Worm (Caenorhabditis elegans): ENCODE data around the gene alr-1.

The alr-1 gene

ce11 chrX:11078150-11078549, 47.3 kb downstream of the alr-1 start, which contains the start of gene W04G3.10:
Gene W04G3.10 (minus strand): TSS chrX:11078250.
- TF ChIP-seq mdl-1 (tag; optimal IDR thresholded peaks at IDR 0.05) = no peak
- no peak for TF ChIP-seq ztf-1 (GFP tag; conservative IDR thresholded peaks at IDR 0.05)
- TF ChIP-seq mbf-1 (tag; optimal IDR thresholded peaks at IDR 0.05) = no peak
- no peak for TF ChIP-seq sem-4 (tag; optimal IDR thresholded peaks at IDR 0.05)
- no peak for TF ChIP-seq ztf-11 (tag; optimal IDR thresholded peaks at IDR 0.05)
- no peak for TF ChIP-seq blmp-1 (tag; optimal IDR thresholded peaks at IDR 0.05; ENCODE audit: insufficient read depth)
- no peak for TF ChIP-seq egl-27 (tag; optimal IDR thresholded peaks at IDR 0.05)
- TF ChIP-seq nhr-11 (tag; optimal IDR thresholded peaks at IDR 0.05) = no peak
- no peak for TF ChIP-seq nhr-21 (tag; optimal IDR thresholded peaks at IDR 0.05)
- TF ChIP-seq elt-3 (tag; optimal IDR thresholded peaks at IDR 0.05) = no peak
- TF ChIP-seq ceh-16 (tag; optimal IDR thresholded peaks at IDR 0.05) = no peak
- no peak for TF ChIP-seq F13H6.1 (tag; optimal IDR thresholded peaks at IDR 0.05)

- no peak for TF ChIP-seq egl-27 (tag; optimal IDR thresholded peaks at IDR 0.05)
- TF ChIP-seq sma-3 (GFP tag; optimal IDR thresholded peaks at IDR 0.05) = no peak
- no peak for TF ChIP-seq ztf-1 (GFP tag; conservative IDR thresholded peaks at IDR 0.05)
- no peak for TF ChIP-seq sma-9 (GFP tag; optimal IDR thresholded peaks at IDR 0.05)
- no peak for TF ChIP-seq sma-9 (tag; optimal IDR thresholded peaks at IDR 0.05)
- TF ChIP-seq peb-1 (tag; optimal IDR thresholded peaks at IDR 0.05) = no peak
- no peak for TF ChIP-seq mbf-1 (tag; optimal IDR thresholded peaks at IDR 0.05)
- TF ChIP-seq nhr-10 (tag; optimal IDR thresholded peaks at IDR 0.05) = no peak
- TF ChIP-seq ceh-82 (tag; optimal IDR thresholded peaks at IDR 0.05) = no peak
- TF ChIP-seq snpc-4 (tag; optimal IDR thresholded peaks at IDR 0.05) = no peak
- TF ChIP-seq C34F6.9 (tag; optimal IDR thresholded peaks at IDR 0.05) = no peak
- no peak for TF ChIP-seq ama-1 (optimal IDR thresholded peaks at IDR 0.05)
- TF ChIP-seq dmd-4 (tag; optimal IDR thresholded peaks at IDR 0.05) = no peak
Measured at ce11 chrX:11076491-11076890, 48.9 kb downstream of the alr-1 start, which contains the start of gene W04G3.12. Gene W04G3.12 (minus strand): TSS chrX:11076801.

- TF ChIP-seq C34F6.9 (tag; optimal IDR thresholded peaks at IDR 0.05) = no peak
- no peak for TF ChIP-seq sem-4 (tag; optimal IDR thresholded peaks at IDR 0.05)
- no peak for TF ChIP-seq nhr-10 (tag; optimal IDR thresholded peaks at IDR 0.05)
- TF ChIP-seq unc-55 (GFP tag; optimal IDR thresholded peaks at IDR 0.05) = no peak
- no peak for TF ChIP-seq skn-1 (tag; optimal IDR thresholded peaks at IDR 0.05)
- TF ChIP-seq nhr-77 (tag; optimal IDR thresholded peaks at IDR 0.05) = no peak
- TF ChIP-seq lsy-2 (tag; optimal IDR thresholded peaks at IDR 0.05) = no peak
- TF ChIP-seq zag-1 (tag; optimal IDR thresholded peaks at IDR 0.05) = no peak
- no peak for TF ChIP-seq peb-1 (tag; optimal IDR thresholded peaks at IDR 0.05)
- no peak for TF ChIP-seq ama-1 (optimal IDR thresholded peaks at IDR 0.05)
- TF ChIP-seq blmp-1 (tag; optimal IDR thresholded peaks at IDR 0.05; ENCODE audit: insufficient read depth) = no peak
- TF ChIP-seq nhr-25 (tag; optimal IDR thresholded peaks at IDR 0.05) = no peak
- no peak for TF ChIP-seq ceh-82 (tag; optimal IDR thresholded peaks at IDR 0.05)
- TF ChIP-seq alr-1 (tag; optimal IDR thresholded peaks at IDR 0.05) = no peak
- no peak for TF ChIP-seq mdl-1 (tag; optimal IDR thresholded peaks at IDR 0.05)
- TF ChIP-seq aly-2 (tag; optimal IDR thresholded peaks at IDR 0.05) = no peak
Measured at ce11 chrX:11073358-11073757, 52.1 kb downstream of the alr-1 start, which contains the start of gene W04G3.5. Gene W04G3.5 (plus strand): TSS chrX:11073658.

ce11 chrX:11072701-11073100, 52.7 kb downstream of the alr-1 start:
- no peak for TF ChIP-seq nhr-77 (tag; optimal IDR thresholded peaks at IDR 0.05)
- no peak for TF ChIP-seq sma-3 (GFP tag; optimal IDR thresholded peaks at IDR 0.05)
- TF ChIP-seq elt-3 (tag; optimal IDR thresholded peaks at IDR 0.05) = no peak
- no peak for TF ChIP-seq ztf-4 (tag; optimal IDR thresholded peaks at IDR 0.05)
- TF ChIP-seq ztf-11 (tag; optimal IDR thresholded peaks at IDR 0.05) = no peak
- no peak for TF ChIP-seq nhr-12 (tag; optimal IDR thresholded peaks at IDR 0.05)

All from whole organism, L2 larva.